Fruit fly (Drosophila melanogaster) whole organism, embryonic: ENCODE results near the gene CG2120.

Source experiments
- Ada2b ChIP-seq: fragments of 200-800 bp; sonication (Bioruptor generic); IDR thresholded peaks from 2 replicates; pipeline ENCODE4 v1.3.6; 2022; ENCODE audit warnings: missing biosample characterization, missing genetic modification characterization
- Adf1 ChIP-seq: fragments of 200-800 bp; sonication (Bioruptor generic); IDR thresholded peaks from 2 replicates; pipeline ENCODE4 v1.3.6; 2022; ENCODE audit warnings: missing biosample characterization, missing genetic modification characterization
- CG10267 ChIP-seq: fragments of 200-800 bp; sonication (Bioruptor generic); optimal IDR thresholded peaks from 2 replicates; lab custom pipeline; 2018; ENCODE audit warnings: missing biosample characterization, mild to moderate bottlenecking, missing genetic modification characterization, moderate library complexity
- CG10959 ChIP-seq: fragments of 200-800 bp; sonication (Bioruptor generic); IDR thresholded peaks from 2 replicates; pipeline ENCODE4 v1.3.6; 2022; ENCODE audit warnings: missing biosample characterization, missing genetic modification characterization
- CG11398 ChIP-seq: fragments of 200-800 bp; sonication (Bioruptor generic); optimal IDR thresholded peaks from 2 replicates; lab custom pipeline; 2016; ENCODE audit warnings: missing biosample characterization, missing genetic modification characterization
- CG12942 ChIP-seq: fragments of 200-800 bp; sonication (Bioruptor generic); optimal IDR thresholded peaks from 3 replicates; lab custom pipeline; 2016; ENCODE audit warnings: missing biosample characterization, missing genetic modification characterization
- CG13894 ChIP-seq: fragments of 200-800 bp; sonication (Bioruptor generic); optimal IDR thresholded peaks from 3 replicates; lab custom pipeline; 2018; ENCODE audit warnings: missing biosample characterization, mild to moderate bottlenecking, missing genetic modification characterization, moderate library complexity
- CG14014 ChIP-seq: fragments of 200-800 bp; sonication (Bioruptor generic); IDR thresholded peaks from 2 replicates; pipeline ENCODE4 v1.3.6; 2022; ENCODE audit warnings: missing biosample characterization, missing genetic modification characterization
- CG15479 ChIP-seq: fragments of 200-800 bp; sonication (Bioruptor generic); optimal IDR thresholded peaks from 3 replicates; lab custom pipeline; 2019; ENCODE audit warnings: missing biosample characterization, mild to moderate bottlenecking, missing genetic modification characterization, moderate library complexity
- CG16815 ChIP-seq: fragments of 200-800 bp; sonication (Bioruptor generic); optimal IDR thresholded peaks from 3 replicates; lab custom pipeline; 2017; ENCODE audit warnings: missing biosample characterization, mild to moderate bottlenecking, missing genetic modification characterization
- CG18764 ChIP-seq: fragments of 200-800 bp; sonication (Bioruptor generic); optimal IDR thresholded peaks from 3 replicates; lab custom pipeline; 2016; ENCODE audit warnings: missing biosample characterization, missing genetic modification characterization
- CG2199 ChIP-seq: fragments of 200-800 bp; sonication (Bioruptor generic); IDR thresholded peaks from 3 replicates; pipeline ENCODE4 v1.3.6; 2022; ENCODE audit warnings: missing biosample characterization, missing genetic modification characterization
- CG2678 ChIP-seq: fragments of 200-800 bp; sonication (Bioruptor generic); optimal IDR thresholded peaks from 3 replicates; lab custom pipeline; 2019; ENCODE audit warnings: missing biosample characterization, mild to moderate bottlenecking, missing genetic modification characterization, moderate library complexity
- CG2712 ChIP-seq: fragments of 200-800 bp; optimal IDR thresholded peaks from 3 replicates; lab custom pipeline; 2019; ENCODE audit warnings: missing biosample characterization, mild to moderate bottlenecking, missing genetic modification characterization, moderate library complexity
- CG4730 ChIP-seq: fragments of 200-800 bp; sonication (Bioruptor generic); IDR thresholded peaks from 2 replicates; pipeline ENCODE4 v1.3.6; 2022; ENCODE audit warnings: missing biosample characterization, missing genetic modification characterization
- CG4854 ChIP-seq: fragments of 200-800 bp; sonication (Bioruptor generic); optimal IDR thresholded peaks from 2 replicates; lab custom pipeline; 2016; ENCODE audit warnings: missing biosample characterization, missing genetic modification characterization, inconsistent platforms
- CG5953 ChIP-seq: fragments of 200-800 bp; sonication (Bioruptor generic); IDR thresholded peaks from 2 replicates; pipeline ENCODE4 v1.3.6; 2022; ENCODE audit warnings: missing biosample characterization, missing genetic modification characterization
- CG7786 ChIP-seq: fragments of 200-800 bp; sonication (Bioruptor generic); optimal IDR thresholded peaks from 2 replicates; lab custom pipeline; 2016; ENCODE audit warnings: missing biosample characterization, missing genetic modification characterization
- CG8089 ChIP-seq: fragments of 200-800 bp; sonication (Bioruptor generic); optimal IDR thresholded peaks from 3 replicates; lab custom pipeline; 2016; ENCODE audit warnings: missing biosample characterization, missing genetic modification characterization
- CG8290 ChIP-seq, 3 experiments: fragments of 200-800 bp; sonication (Bioruptor generic); optimal IDR thresholded peaks; 2 replicates each; lab custom pipeline; 2016 to 2019; ENCODE audit warnings: missing biosample characterization in 3 of 3, missing genetic modification characterization in 3 of 3, mild to moderate bottlenecking in 2 of 3, moderate library complexity in 1 of 3
- CG9727 ChIP-seq: fragments of 200-800 bp; sonication (Bioruptor generic); optimal IDR thresholded peaks from 3 replicates; lab custom pipeline; 2017; ENCODE audit warnings: missing biosample characterization, mild to moderate bottlenecking, missing genetic modification characterization
- Chrac-16 ChIP-seq: fragments of 200-800 bp; sonication (Bioruptor generic); optimal IDR thresholded peaks from 3 replicates; lab custom pipeline; 2016; ENCODE audit warnings: missing biosample characterization, missing genetic modification characterization
- CoRest ChIP-seq: fragments of 200-800 bp; sonication (Bioruptor generic); optimal IDR thresholded peaks from 3 replicates; lab custom pipeline; 2018; ENCODE audit warnings: missing biosample characterization, mild to moderate bottlenecking, missing genetic modification characterization, moderate library complexity
- Doc3 ChIP-seq: fragments of 200-800 bp; sonication (Bioruptor generic); IDR thresholded peaks from 3 replicates; pipeline ENCODE4 v1.3.6; 2022; ENCODE audit warnings: missing biosample characterization, missing genetic modification characterization; ENCODE audit not compliant: partially characterized antibody
- Dp ChIP-seq: fragments of 200-800 bp; sonication (Bioruptor generic); optimal IDR thresholded peaks from 2 replicates; lab custom pipeline; 2018; ENCODE audit warnings: missing biosample characterization, mild to moderate bottlenecking, missing genetic modification characterization, moderate library complexity
- E2f2 ChIP-seq: fragments of 200-800 bp; sonication (Bioruptor generic); IDR thresholded peaks from 2 replicates; pipeline ENCODE4 v1.3.6; 2022; ENCODE audit warnings: missing biosample characterization, missing genetic modification characterization
- Eip74EF ChIP-seq, 2 experiments: fragments of 200-800 bp in 1 of 2; fragments of >200 bp in 1 of 2; sonication (Bioruptor generic) in 1 of 2; optimal IDR thresholded peaks; 2 replicates each; lab custom pipeline; 2017 to 2019; ENCODE audit warnings: missing biosample characterization in 2 of 2, missing genetic modification characterization in 2 of 2, mild to moderate bottlenecking in 1 of 2, moderate library complexity in 1 of 2
- Hr78 ChIP-seq, 2 experiments: fragments of 200-800 bp in 1 of 2; fragments of >200 bp in 1 of 2; sonication (Bioruptor generic) in 1 of 2; optimal IDR thresholded peaks; 2 replicates each; lab custom pipeline; 2017 to 2019; ENCODE audit warnings: missing biosample characterization in 2 of 2, missing genetic modification characterization in 2 of 2, mild to moderate bottlenecking in 1 of 2, moderate library complexity in 1 of 2
- Meics ChIP-seq: fragments of 200-800 bp; sonication (Bioruptor generic); optimal IDR thresholded peaks from 2 replicates; lab custom pipeline; 2017; ENCODE audit warnings: missing biosample characterization, mild to moderate bottlenecking, missing genetic modification characterization
- NK7.1 ChIP-seq: fragments of 200-800 bp; sonication (Bioruptor generic); optimal IDR thresholded peaks from 3 replicates; lab custom pipeline; 2016; ENCODE audit warnings: missing biosample characterization, missing genetic modification characterization
- Sox100B ChIP-seq: fragments of 200-800 bp; sonication (Bioruptor generic); optimal IDR thresholded peaks from 3 replicates; lab custom pipeline; 2018; ENCODE audit warnings: missing biosample characterization, mild to moderate bottlenecking, missing genetic modification characterization
- Sry-δ ChIP-seq: fragments of 200-800 bp; sonication (Bioruptor generic); optimal IDR thresholded peaks from 2 replicates; lab custom pipeline; 2016; ENCODE audit warnings: missing biosample characterization, missing genetic modification characterization
- Ssrp ChIP-seq: fragments of 200-800 bp; sonication (Bioruptor generic); optimal IDR thresholded peaks from 2 replicates; lab custom pipeline; 2018; ENCODE audit warnings: missing biosample characterization, mild to moderate bottlenecking, missing genetic modification characterization, moderate library complexity
- Stat92E ChIP-seq, 3 experiments: fragments of >200 bp in 2 of 3; fragments of 200-800 bp in 1 of 3; sonication (Bioruptor generic) in 1 of 3; optimal IDR thresholded peaks; 2 replicates each; lab custom pipeline; 2017 to 2019; ENCODE audit warnings: missing biosample characterization in 3 of 3, missing genetic modification characterization in 3 of 3, mild to moderate bottlenecking in 1 of 3, moderate library complexity in 1 of 3
- Xrp1 ChIP-seq: fragments of 200-800 bp; sonication (Bioruptor generic); IDR thresholded peaks from 2 replicates; pipeline ENCODE4 v1.3.6; 2022; ENCODE audit warnings: missing biosample characterization, missing genetic modification characterization
- ap ChIP-seq: fragments of 200-800 bp; sonication (Bioruptor generic); IDR thresholded peaks from 2 replicates; pipeline ENCODE4 v1.3.6; 2022; ENCODE audit warnings: missing biosample characterization, missing genetic modification characterization
- btn ChIP-seq: fragments of 200-800 bp; sonication (Bioruptor generic); optimal IDR thresholded peaks from 2 replicates; lab custom pipeline; 2016; ENCODE audit warnings: missing biosample characterization, missing genetic modification characterization
- dmrt99B ChIP-seq: fragments of 200-800 bp; sonication (Bioruptor generic); optimal IDR thresholded peaks from 2 replicates; lab custom pipeline; 2018; ENCODE audit warnings: missing biosample characterization, mild to moderate bottlenecking, missing genetic modification characterization, moderate library complexity
- fd102C ChIP-seq: fragments of 200-800 bp; sonication (Bioruptor generic); optimal IDR thresholded peaks from 2 replicates; lab custom pipeline; 2018; ENCODE audit warnings: missing biosample characterization, mild to moderate bottlenecking, missing genetic modification characterization, moderate library complexity
- hkb ChIP-seq, 2 experiments: fragments of 200-800 bp in 1 of 2; fragments of >200 bp in 1 of 2; sonication (Bioruptor generic) in 1 of 2; IDR thresholded peaks in 1 of 2; optimal IDR thresholded peaks in 1 of 2; 2 replicates each; pipeline versions ENCODE4 v1.3.6 to Lab custom; 2017 to 2022; ENCODE audit warnings: missing biosample characterization in 1 of 2, missing genetic modification characterization in 1 of 2
- lilli ChIP-seq: fragments of 200-800 bp; sonication (Bioruptor generic); optimal IDR thresholded peaks from 3 replicates; lab custom pipeline; 2016; ENCODE audit warnings: missing biosample characterization, missing genetic modification characterization
- oc ChIP-seq: fragments of 200-800 bp; sonication (Bioruptor generic); optimal IDR thresholded peaks from 2 replicates; lab custom pipeline; 2018; ENCODE audit warnings: missing biosample characterization, mild to moderate bottlenecking, missing genetic modification characterization, moderate library complexity
- salm ChIP-seq: fragments of 200-800 bp; sonication (Bioruptor generic); optimal IDR thresholded peaks from 2 replicates; lab custom pipeline; 2018; ENCODE audit warnings: missing biosample characterization, mild to moderate bottlenecking, missing genetic modification characterization
- sens ChIP-seq: fragments of 200-800 bp; sonication (Bioruptor generic); peaks from one replicate; lab custom pipeline; 2016; ENCODE audit warnings: missing biosample characterization, missing genetic modification characterization
- sima ChIP-seq: fragments of 200-800 bp; sonication (Bioruptor generic); optimal IDR thresholded peaks from 2 replicates; lab custom pipeline; 2016; ENCODE audit warnings: missing biosample characterization, missing genetic modification characterization
- stwl ChIP-seq: fragments of 200-800 bp; sonication (Bioruptor generic); optimal IDR thresholded peaks from 3 replicates; lab custom pipeline; 2018; ENCODE audit warnings: missing biosample characterization, mild to moderate bottlenecking, missing genetic modification characterization, moderate library complexity
- tgo ChIP-seq: fragments of 200-800 bp; sonication (Bioruptor generic); IDR thresholded peaks from 3 replicates; pipeline ENCODE4 v1.3.6; 2022; ENCODE audit warnings: missing biosample characterization, missing genetic modification characterization
- zf30C ChIP-seq: fragments of 200-800 bp; sonication (Bioruptor generic); optimal IDR thresholded peaks from 3 replicates; lab custom pipeline; 2018; ENCODE audit warnings: missing biosample characterization, mild to moderate bottlenecking, missing genetic modification characterization

CG2120 gene

DNA sequence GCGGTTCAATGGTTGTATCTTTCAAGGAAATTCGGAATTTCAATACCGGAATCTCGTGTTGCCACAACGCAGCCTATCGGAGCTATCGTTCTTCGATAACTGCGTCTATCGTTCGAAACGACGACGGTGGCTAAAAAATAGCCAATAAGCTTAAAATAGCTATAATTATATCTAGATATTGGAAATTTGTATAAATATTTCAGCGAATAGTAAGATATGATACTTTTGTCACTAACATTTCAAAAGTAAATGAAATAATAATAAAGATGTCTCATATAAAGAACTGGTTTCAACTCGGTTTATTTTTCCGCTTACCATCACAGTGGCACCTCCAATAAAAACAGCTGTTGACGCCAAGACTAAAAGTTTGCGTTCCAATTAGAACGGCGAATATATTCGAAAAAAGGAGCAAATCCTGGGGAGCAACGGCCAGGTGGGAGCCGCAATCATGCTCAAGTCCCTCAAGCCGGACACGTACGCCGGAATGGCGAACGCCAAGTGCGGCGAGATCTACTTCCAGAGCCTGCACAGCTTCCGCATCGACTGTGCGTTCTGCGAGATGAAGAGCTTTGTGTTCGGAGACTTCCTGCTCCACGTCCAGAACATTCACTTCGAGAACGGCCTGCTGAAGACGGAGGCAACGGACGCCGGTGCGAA, 10.0 kb downstream of the CG2120 start, which contains the start of the genes alpha-PheRS and CG2129 (continued):
- no peak for TF ChIP-seq Chrac-16 (GFP tag; lab: Kevin White, UChicago)
- TF ChIP-seq CG2199 (GFP tag; lab: Robert Waterston, UW), result no peak
- no peak for TF ChIP-seq zf30C (GFP tag; lab: Kevin White, UChicago)
- no peak for TF ChIP-seq Adf1
- peak; percentile 10 for TF ChIP-seq Sry-δ
- TF ChIP-seq CG11398 (GFP tag; lab: Kevin White, UChicago), result no peak
- peak; percentile 57 for TF ChIP-seq CG2712 (tag; lab: Kevin White, UChicago)
- TF ChIP-seq CG10959 (GFP tag; lab: Robert Waterston, UW), result no peak
- TF ChIP-seq fd102C (GFP tag; lab: Kevin White, UChicago), result no peak
- TF ChIP-seq CG16815, result no peak
- TF ChIP-seq Meics (GFP tag; lab: Kevin White, UChicago), result no peak
- TF ChIP-seq hkb (optimal IDR thresholded peaks at IDR 0.05; lab: Kevin White, UChicago), result no peak
- TF ChIP-seq hkb (GFP tag; IDR thresholded peaks at IDR 0.05; lab: Robert Waterston, UW), result no peak
- no peak for TF ChIP-seq CG8290 (GFP tag; optimal IDR thresholded peaks at IDR 0.05; lab: Kevin White, UChicago)
- no peak for TF ChIP-seq CG8290 (tag; optimal IDR thresholded peaks at IDR 0.05; lab: Kevin White, UChicago)
- no peak for TF ChIP-seq CG4854 (GFP tag; lab: Kevin White, UChicago)
- TF ChIP-seq Eip74EF (GFP tag; optimal IDR thresholded peaks at IDR 0.05; lab: Kevin White, UChicago), result peak in 1 of 2 experiments; percentile 15
- TF ChIP-seq NK7.1 (GFP tag; lab: Kevin White, UChicago), result no peak
- TF ChIP-seq CG10267 (tag; lab: Kevin White, UChicago), result peak; percentile 51
- no peak for TF ChIP-seq CG4730
- peak; percentile 77 for TF ChIP-seq sens (GFP tag; lab: Kevin White, UChicago)
- TF ChIP-seq CG5953 (GFP tag; lab: Robert Waterston, UW), result no peak
- no peak for TF ChIP-seq CG2678 (tag; lab: Kevin White, UChicago)
- no peak for TF ChIP-seq Ssrp (tag; lab: Kevin White, UChicago)
- no peak for TF ChIP-seq CG12942
- no peak for TF ChIP-seq Doc3 (GFP tag; lab: Robert Waterston, UW)
- no peak for TF ChIP-seq oc (tag; lab: Kevin White, UChicago)
- peak in 1 of 3 experiments; percentile 61 for TF ChIP-seq Stat92E (GFP tag; optimal IDR thresholded peaks at IDR 0.05; lab: Kevin White, UChicago)
- peak; percentile 32 for TF ChIP-seq lilli (GFP tag; lab: Kevin White, UChicago)
- peak; percentile 44 for TF ChIP-seq CoRest (tag; lab: Kevin White, UChicago)
- TF ChIP-seq E2f2 (GFP tag; lab: Robert Waterston, UW), result peak; percentile 24; the same call in 1 of the 2 replicates
- no peak for TF ChIP-seq CG15479
- TF ChIP-seq CG7786 (GFP tag; lab: Kevin White, UChicago), result no peak
- 0 out of 2 replicates have a peak, but pooled peaks have one; percentile 34 for TF ChIP-seq Ada2b
- TF ChIP-seq Dp (GFP tag; lab: Kevin White, UChicago), result peak; percentile 18
- 0 out of 2 replicates have a peak, but pooled peaks have one; percentile 18 for TF ChIP-seq CG14014 (GFP tag; lab: Robert Waterston, UW)
- no peak for TF ChIP-seq CG8089 (GFP tag; lab: Kevin White, UChicago)
- no peak for TF ChIP-seq Hr78 (GFP tag; optimal IDR thresholded peaks at IDR 0.05; lab: Kevin White, UChicago)
- no peak for TF ChIP-seq sima (GFP tag; lab: Kevin White, UChicago)
- TF ChIP-seq stwl (tag; lab: Kevin White, UChicago), result peak; percentile 25
- TF ChIP-seq salm (tag; lab: Kevin White, UChicago), result no peak
- no peak for TF ChIP-seq tgo (GFP tag; lab: Robert Waterston, UW)
- peak; percentile 26; the same call in 1 of the 2 replicates for TF ChIP-seq Xrp1 (GFP tag; lab: Robert Waterston, UW)
- no peak for TF ChIP-seq btn
- TF ChIP-seq ap (GFP tag; lab: Robert Waterston, UW), result no peak
- no peak for TF ChIP-seq CG9727 (GFP tag; lab: Kevin White, UChicago)
- TF ChIP-seq CG18764, result no peak
- TF ChIP-seq Sox100B, result no peak
- TF ChIP-seq CG13894 (tag; lab: Kevin White, UChicago), result no peak
- TF ChIP-seq dmrt99B, result no peak
